Fruit fly (Drosophila melanogaster) whole organism, pupa: ENCODE results near the gene mad2.

Experiments used
- CG13204 ChIP-seq: fragments of 200-800 bp; sonication (Bioruptor generic); optimal IDR thresholded peaks from 2 replicates; lab custom pipeline; 2018; ENCODE audit warnings: missing biosample characterization, mild to moderate bottlenecking, missing genetic modification characterization, moderate library complexity
- CG32121 ChIP-seq: fragments of 200-800 bp; sonication (Bioruptor generic); IDR thresholded peaks from 2 replicates; pipeline ENCODE4 v1.3.6; 2022; ENCODE audit warnings: missing biosample characterization, missing genetic modification characterization
- CG4496 ChIP-seq: fragments of 200-800 bp; sonication (Bioruptor generic); IDR thresholded peaks from 3 replicates; pipeline ENCODE4 v1.3.6; 2022; ENCODE audit warnings: missing biosample characterization, missing genetic modification characterization
- CG8301 ChIP-seq: fragments of 200-800 bp; sonication (Bioruptor generic); optimal IDR thresholded peaks from 2 replicates; lab custom pipeline; 2018; ENCODE audit warnings: missing biosample characterization, mild to moderate bottlenecking, missing genetic modification characterization
- CG9948 ChIP-seq: fragments of 200-800 bp; sonication (Bioruptor generic); optimal IDR thresholded peaks from 2 replicates; lab custom pipeline; 2018; ENCODE audit warnings: missing biosample characterization, mild to moderate bottlenecking, missing genetic modification characterization, moderate library complexity

DNA sequence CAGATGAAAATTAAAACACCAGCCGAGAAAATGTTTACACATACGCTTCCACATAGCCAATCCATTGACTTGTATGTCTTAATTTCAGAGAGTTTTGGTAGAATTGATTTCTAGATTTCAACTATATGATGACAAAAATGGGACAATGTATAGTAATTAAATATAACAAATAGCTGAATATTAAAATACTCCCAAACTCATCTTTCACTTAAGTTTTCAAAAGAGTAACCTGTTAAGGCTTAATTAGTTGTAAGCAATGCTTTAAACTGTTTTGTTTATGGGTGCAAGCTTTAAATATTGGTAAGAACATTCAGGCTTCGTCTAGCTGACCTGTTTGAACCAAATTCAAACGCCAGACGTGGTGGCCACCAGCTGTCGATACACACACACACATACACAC, 15.8 kb upstream of the mad2 start:
- TF ChIP-seq CG13204 (no peak), CG4496 (GFP tag; lab: Robert Waterston, UW) (no peak), CG32121 (GFP tag; lab: Robert Waterston, UW) (no peak), CG8301 (no peak), CG9948 (tag; lab: Kevin White, UChicago) (no peak)
